Fruit fly (Drosophila melanogaster): ENCODE data around the gene COX5B.
A peak's percentile ranks its signal among the peaks of the same experiment; 100 is the strongest.

Gene COX5B

dm6 chr2L:6595027-6595426 lies 37.4 kb downstream of the COX5B start:
- TF ChIP-seq CG11617 (GFP tag; optimal IDR thresholded peaks at IDR 0.05) (no peak), CG5204 (GFP tag; optimal IDR thresholded peaks at IDR 0.05) (no peak), Clk (GFP tag; optimal IDR thresholded peaks at IDR 0.05) (no peak), Hr96 (GFP tag; optimal IDR thresholded peaks at IDR 0.05) (no peak), CG14711 (tag; optimal IDR thresholded peaks at IDR 0.05) (no peak), Mnt (GFP tag; optimal IDR thresholded peaks at IDR 0.05) (no peak), CG7045 (GFP tag; optimal IDR thresholded peaks at IDR 0.05) (no peak), cnc (optimal IDR thresholded peaks at IDR 0.05) (no peak), tj (GFP tag; optimal IDR thresholded peaks at IDR 0.05) (no peak), CG12768 (GFP tag; optimal IDR thresholded peaks at IDR 0.05) (no peak), pad (GFP tag; optimal IDR thresholded peaks at IDR 0.05) (no peak), CG1620 (GFP tag; optimal IDR thresholded peaks at IDR 0.05) (no peak), CG33017 (tag; optimal IDR thresholded peaks at IDR 0.05) (no peak), CG7101 (tag; optimal IDR thresholded peaks at IDR 0.05) (no peak), toe (GFP tag; optimal IDR thresholded peaks at IDR 0.05) (no peak), cic (GFP tag; optimal IDR thresholded peaks at IDR 0.05) (no peak), bab1 (GFP tag; optimal IDR thresholded peaks at IDR 0.05) (no peak), Crg-1 (GFP tag; optimal IDR thresholded peaks at IDR 0.05) (no peak), kay (GFP tag; ENCODE audit: borderline replicate concordance) (no peak)

dm6 chr2L:6601018-6601505 lies 43.5 kb downstream of the COX5B start, which contains the start of gene Dpp10:
Dpp10 (minus strand) TSS chr2L:6601068.
- TF ChIP-seq tj (GFP tag; optimal IDR thresholded peaks at IDR 0.05) (peak; percentile 40), Hr96 (GFP tag; optimal IDR thresholded peaks at IDR 0.05) (peak; percentile 77), CG11617 (GFP tag; optimal IDR thresholded peaks at IDR 0.05) (peak; percentile 70), Clk (GFP tag; optimal IDR thresholded peaks at IDR 0.05) (peak; percentile 84), bab1 (GFP tag; optimal IDR thresholded peaks at IDR 0.05) (no peak), pad (GFP tag; optimal IDR thresholded peaks at IDR 0.05) (peak; percentile 54), CG33017 (tag; optimal IDR thresholded peaks at IDR 0.05) (peak; percentile 90), kay (GFP tag; ENCODE audit: borderline replicate concordance) (peak; percentile 75), CG5204 (GFP tag; optimal IDR thresholded peaks at IDR 0.05) (peak; percentile 90), CG7045 (GFP tag; optimal IDR thresholded peaks at IDR 0.05) (peak; percentile 92), cic (GFP tag; optimal IDR thresholded peaks at IDR 0.05) (peak; percentile 47), ovo (GFP tag; optimal IDR thresholded peaks at IDR 0.05) (no peak), Crg-1 (GFP tag; optimal IDR thresholded peaks at IDR 0.05) (peak; percentile 5), CG12768 (GFP tag; optimal IDR thresholded peaks at IDR 0.05) (peak; percentile 93), CG1620 (GFP tag; optimal IDR thresholded peaks at IDR 0.05) (peak; percentile 18), CG14711 (tag; optimal IDR thresholded peaks at IDR 0.05) (peak; percentile 63), Mnt (GFP tag; optimal IDR thresholded peaks at IDR 0.05) (peak; percentile 54), cnc (optimal IDR thresholded peaks at IDR 0.05) (no peak), CG7101 (tag; optimal IDR thresholded peaks at IDR 0.05) (peak; percentile 82), toe (GFP tag; optimal IDR thresholded peaks at IDR 0.05) (peak; percentile 87)
